Worm (Caenorhabditis elegans): ENCODE data around the gene M01B2.10.

ce11 chrV:15309011-15309410, 46.8 kb upstream of the M01B2.10 start, which contains the start of gene srz-10:
- no peak for TF ChIP-seq eyg-1 (tag; optimal IDR thresholded peaks at IDR 0.05)
- TF ChIP-seq ceh-24 (tag; optimal IDR thresholded peaks at IDR 0.05), result no peak
- no peak for TF ChIP-seq fkh-6 (tag; optimal IDR thresholded peaks at IDR 0.05)
- no peak for TF ChIP-seq lin-11 (tag; optimal IDR thresholded peaks at IDR 0.05)
- TF ChIP-seq pha-4 (tag; optimal IDR thresholded peaks at IDR 0.05), result no peak
- no peak for TF ChIP-seq hlh-30 (tag; optimal IDR thresholded peaks at IDR 0.05; ENCODE audit: insufficient read depth)
- no peak for TF ChIP-seq F13H6.1 (tag; optimal IDR thresholded peaks at IDR 0.05)
